Worm (Caenorhabditis elegans) whole organism, late embryonic: ENCODE data around the gene F01D5.7.
A peak's percentile ranks its signal among the peaks of the same experiment; 100 is the strongest.
"Not testable (repeated sequence)": the region's sequence is repeated elsewhere in the genome, so short reads cannot be mapped to it uniquely, and the experiment has no call there.

Source experiments
- ceh-30 ChIP-seq: fragments of 150-350 bp; optimal IDR thresholded peaks from 2 replicates; lab custom pipeline; 2014; ENCODE audit warnings: missing biosample characterization, missing genetic modification characterization
- dve-1 ChIP-seq: sonication (generic microtip); optimal IDR thresholded peaks from 2 replicates; lab custom pipeline; 2017; ENCODE audit warnings: antibody characterized with exemption, mild to moderate bottlenecking, missing genetic modification characterization, missing compliant biosample characterization
- madf-2 ChIP-seq: sonication (generic microtip); optimal IDR thresholded peaks from 2 replicates; lab custom pipeline; 2017; ENCODE audit warnings: missing genetic modification characterization, missing compliant biosample characterization
- pat-9 ChIP-seq: fragments of 200-800 bp; sonication (Bioruptor generic); optimal IDR thresholded peaks from 2 replicates; lab custom pipeline; 2018; ENCODE audit warnings: mild to moderate bottlenecking, missing genetic modification characterization, moderate library complexity, missing compliant biosample characterization

- TF ChIP-seq dve-1, madf-2, ceh-30 (tag; lab: Kevin White, UChicago): not testable (repeated sequence)
- peak; percentile 37 for TF ChIP-seq pat-9 (tag; lab: Kevin White, UChicago)
These were observed 11.2 kb downstream of the F01D5.7 start for ce11 chrII:14019625-14020024.
